Fruit fly (Drosophila melanogaster): ENCODE results near the gene nes.

nes gene

DNA sequence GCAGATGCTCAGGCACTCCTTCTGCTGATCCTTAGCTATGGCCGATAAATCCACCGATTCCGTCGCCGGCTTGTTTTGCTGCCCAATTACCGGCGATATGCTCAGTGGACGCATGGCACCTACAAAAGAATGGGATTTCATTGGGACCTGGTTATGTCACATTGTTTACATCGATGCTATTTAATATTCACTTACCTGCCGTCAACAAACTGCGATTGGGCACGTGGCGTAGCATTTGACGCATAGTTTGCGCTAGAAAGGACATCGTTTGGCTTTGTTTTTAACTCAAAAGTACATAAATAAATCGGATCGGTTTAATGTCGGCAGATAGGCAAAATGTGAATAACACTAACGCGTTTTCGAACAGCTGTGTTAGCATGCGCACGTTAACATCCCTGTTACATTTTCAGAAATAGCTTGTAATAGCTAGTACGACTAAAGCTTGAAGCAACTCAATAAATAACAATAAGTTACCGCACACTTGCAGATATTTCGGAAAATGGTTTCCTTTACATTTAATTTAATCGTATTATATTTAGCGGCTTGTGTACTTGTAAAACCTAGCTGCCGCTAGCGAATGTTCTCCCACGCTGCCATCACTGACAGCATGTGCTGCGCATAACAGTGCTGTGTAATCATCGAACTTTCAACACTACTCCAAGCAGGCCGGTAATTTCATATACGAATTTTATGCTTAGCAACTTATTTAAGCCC lies 5.6 kb downstream of the nes start, which contains the start of the genes mRpL21 and rept (continued):
- no peak for TF ChIP-seq vnd (GFP tag; IDR thresholded peaks at IDR 0.05; ENCODE audit: partially characterized antibody)
- TF ChIP-seq Fer2 (tag; optimal IDR thresholded peaks at IDR 0.05): peak; percentile 2
- peak; percentile 37 for TF ChIP-seq Camta (GFP tag; optimal IDR thresholded peaks at IDR 0.05)
- TF ChIP-seq Kr (GFP tag; optimal IDR thresholded peaks at IDR 0.05): no peak
- peak; percentile 67 for TF ChIP-seq slbo (GFP tag; IDR thresholded peaks at IDR 0.05)
- peak; percentile 68 for TF ChIP-seq CG12769 (tag; optimal IDR thresholded peaks at IDR 0.05)
- TF ChIP-seq NFAT (GFP tag; IDR thresholded peaks at IDR 0.05): peak; percentile 43
- no peak for TF ChIP-seq sqz (GFP tag; optimal IDR thresholded peaks at IDR 0.05)
- no peak for TF ChIP-seq CG15073 (GFP tag; optimal IDR thresholded peaks at IDR 0.05)
- peak; percentile 42 for TF ChIP-seq CG8924 (tag; optimal IDR thresholded peaks at IDR 0.05)
- peak; percentile 5 for TF ChIP-seq CG13894 (tag; optimal IDR thresholded peaks at IDR 0.05)
- peak; percentile 29 for TF ChIP-seq Meics (GFP tag; optimal IDR thresholded peaks at IDR 0.05)
- TF ChIP-seq CG17328 (GFP tag; IDR thresholded peaks at IDR 0.05): peak; percentile 57; the same call in 1 of the 2 replicates
- TF ChIP-seq ATbp (GFP tag; optimal IDR thresholded peaks at IDR 0.05): no peak
- TF ChIP-seq CG1603 (tag; optimal IDR thresholded peaks at IDR 0.05): peak; percentile 68
- TF ChIP-seq Jarid2 (GFP tag; optimal IDR thresholded peaks at IDR 0.05): no peak
- TF ChIP-seq gfzf (GFP tag; optimal IDR thresholded peaks at IDR 0.05): peak; percentile 69
- TF ChIP-seq gt (GFP tag; IDR thresholded peaks at IDR 0.05): no peak
- TF ChIP-seq pita (GFP tag; optimal IDR thresholded peaks at IDR 0.05): no peak
- peak; percentile 9 for TF ChIP-seq CG4328 (GFP tag; optimal IDR thresholded peaks at IDR 0.05)
- peak; percentile 32; the same call in 1 of the 3 replicates for TF ChIP-seq Mrtf (GFP tag; IDR thresholded peaks at IDR 0.05)
- no peak for TF ChIP-seq CG12236 (GFP tag; optimal IDR thresholded peaks at IDR 0.05)
- TF ChIP-seq odd (GFP tag; optimal IDR thresholded peaks at IDR 0.05): peak; percentile 50
- TF ChIP-seq hkb (optimal IDR thresholded peaks at IDR 0.05): no peak
- 0 out of 2 replicates have a peak, but pooled peaks have one; percentile 17 for TF ChIP-seq hkb (GFP tag; IDR thresholded peaks at IDR 0.05)
- no peak for TF ChIP-seq gce (GFP tag; IDR thresholded peaks at IDR 0.05)
- TF ChIP-seq amos (GFP tag; IDR thresholded peaks at IDR 0.05; ENCODE audit: partially characterized antibody): no peak
- TF ChIP-seq CG8944 (GFP tag; optimal IDR thresholded peaks at IDR 0.05): peak; percentile 23
- TF ChIP-seq CG10565 (GFP tag; optimal IDR thresholded peaks at IDR 0.05): peak; percentile 27
- no peak for TF ChIP-seq psq (GFP tag; optimal IDR thresholded peaks at IDR 0.05)
- TF ChIP-seq Six4 (GFP tag; optimal IDR thresholded peaks at IDR 0.05): peak; percentile 18
- TF ChIP-seq Dip3 (GFP tag; optimal IDR thresholded peaks at IDR 0.05): peak; percentile 49
- TF ChIP-seq sug (tag; optimal IDR thresholded peaks at IDR 0.05): peak; percentile 66
- no peak for TF ChIP-seq CG5180 (GFP tag; optimal IDR thresholded peaks at IDR 0.05)
- TF ChIP-seq CG2120 (GFP tag; optimal IDR thresholded peaks at IDR 0.05): peak; percentile 87
- TF ChIP-seq danr (GFP tag; IDR thresholded peaks at IDR 0.05): no peak
- TF ChIP-seq z (GFP tag; IDR thresholded peaks at IDR 0.05): no peak
- TF ChIP-seq abd-A (tag; optimal IDR thresholded peaks at IDR 0.05): no peak
- TF ChIP-seq knrl (GFP tag; IDR thresholded peaks at IDR 0.05; ENCODE audit: partially characterized antibody): peak; percentile 34; the same call in 2 of the 3 replicates
- peak; percentile 6 for TF ChIP-seq CG16815 (GFP tag; optimal IDR thresholded peaks at IDR 0.05)
- TF ChIP-seq CG11695 (GFP tag; IDR thresholded peaks at IDR 0.05): no peak
- TF ChIP-seq CG18262 (tag; optimal IDR thresholded peaks at IDR 0.05): peak; percentile 21
- peak; percentile 56 for TF ChIP-seq CG14014 (GFP tag; IDR thresholded peaks at IDR 0.05)
- TF ChIP-seq CG11504 (tag; optimal IDR thresholded peaks at IDR 0.05): peak; percentile 47
- peak; percentile 63 for TF ChIP-seq grau (tag; optimal IDR thresholded peaks at IDR 0.05)
- TF ChIP-seq Hr51 (GFP tag; optimal IDR thresholded peaks at IDR 0.05): peak; percentile 29 to 70
- TF ChIP-seq CG3065 (GFP tag; optimal IDR thresholded peaks at IDR 0.05): no peak
- peak; percentile 37 for TF ChIP-seq CG5245 (GFP tag; optimal IDR thresholded peaks at IDR 0.05)
- 0 out of 2 replicates have a peak, but pooled peaks have one; percentile 10 for TF ChIP-seq Rx (GFP tag; IDR thresholded peaks at IDR 0.05)

Measured in whole organism, embryonic.